Worm (Caenorhabditis elegans) whole organism, L2 larva: ENCODE results near the gene srlf-3.

ENCODE experiments used
- Y55F3AM.14 ChIP-seq: fragments of 200-800 bp; sonication (Bioruptor generic); optimal IDR thresholded peaks from 2 replicates; lab custom pipeline; 2018; ENCODE audit warnings: mild to moderate bottlenecking, missing genetic modification characterization, missing compliant biosample characterization
- elt-1 ChIP-seq: fragments of 150-350 bp; optimal IDR thresholded peaks from 2 replicates; lab custom pipeline; 2014; ENCODE audit warnings: missing biosample characterization, missing genetic modification characterization
- nhr-11 ChIP-seq: fragments of 150-350 bp; optimal IDR thresholded peaks from 2 replicates; lab custom pipeline; 2014; ENCODE audit warnings: missing biosample characterization, missing genetic modification characterization
- snpc-4 ChIP-seq: fragments of 150-350 bp; optimal IDR thresholded peaks from 2 replicates; lab custom pipeline; 2014; ENCODE audit warnings: missing biosample characterization, missing genetic modification characterization
- ztf-11 ChIP-seq: sonication (generic microtip); optimal IDR thresholded peaks from 2 replicates; lab custom pipeline; 2017; ENCODE audit warnings: missing biosample characterization, missing genetic modification characterization

ce11 chrIV:8492242-8492641 is 5.0 kb downstream of the srlf-3 start, which contains the start of gene sru-7:
- TF ChIP-seq Y55F3AM.14 (GFP tag; lab: Kevin White, UChicago) (no peak), ztf-11 (tag; lab: Kevin White, UChicago) (no peak), elt-1 (tag; lab: Kevin White, UChicago) (no peak), snpc-4 (tag; lab: Kevin White, UChicago) (no peak), nhr-11 (tag; lab: Kevin White, UChicago) (no peak)
